Worm (Caenorhabditis elegans): Measurements from ENCODE around the gene K09G1.1.

The K09G1.1 gene

DNA sequence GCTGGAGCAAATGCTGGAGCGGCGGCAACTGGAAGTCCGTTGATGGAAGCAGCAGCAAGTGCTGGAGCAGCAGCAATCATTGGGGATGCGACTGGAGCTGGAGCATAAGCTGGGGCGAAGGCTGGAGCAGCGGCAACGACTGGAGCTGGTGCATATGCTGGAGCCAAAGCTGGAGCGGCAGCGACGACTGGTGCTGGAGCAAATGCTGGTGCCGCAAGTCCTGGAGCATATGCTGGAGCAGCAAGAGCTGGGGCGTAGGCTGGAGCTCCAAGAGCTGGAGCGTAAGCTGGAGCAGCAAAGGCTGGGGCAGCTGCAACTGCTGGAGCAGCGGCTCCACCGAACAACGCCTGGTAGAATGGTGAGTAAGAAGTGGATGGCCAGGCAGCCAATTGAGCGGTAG lies 35.1 kb downstream of the K09G1.1 start:
- no peak for TF ChIP-seq nhr-2 (tag; optimal IDR thresholded peaks at IDR 0.05)

DNA sequence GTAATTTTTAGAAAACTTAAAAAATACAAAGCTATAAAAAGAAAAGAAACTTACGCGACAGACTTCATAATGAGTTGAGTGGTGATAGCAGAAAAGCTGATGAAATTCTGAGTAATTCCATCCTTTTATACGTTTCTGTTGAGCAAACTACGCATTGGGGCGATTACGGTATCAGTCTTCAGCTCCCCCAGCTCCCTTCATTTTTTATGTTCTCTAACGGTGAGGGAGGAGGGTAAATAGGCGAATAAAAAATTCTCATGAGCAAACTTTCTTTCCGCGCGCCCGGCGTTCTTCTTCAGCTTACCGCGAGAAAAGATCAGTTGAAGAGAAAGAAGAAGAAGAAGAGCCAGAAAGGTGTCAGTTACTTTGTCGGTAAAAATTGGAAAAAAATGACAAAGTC lies 35.6 kb downstream of the K09G1.1 start, which contains the start of gene idpc-7:
Gene idpc-7, minus strand, starts transcription at position 101 of the 400 bp plus-strand sequence.
- TF ChIP-seq mab-5 (tag; optimal IDR thresholded peaks at IDR 0.05) (no peak), ham-2 (GFP tag; optimal IDR thresholded peaks at IDR 0.05) (no peak), M03D4.4 (tag; optimal IDR thresholded peaks at IDR 0.05) (no peak), nhr-12 (tag; optimal IDR thresholded peaks at IDR 0.05) (no peak), snpc-4 (tag; optimal IDR thresholded peaks at IDR 0.05) (no peak), lsy-2 (tag; optimal IDR thresholded peaks at IDR 0.05) (no peak), flh-1 (GFP tag; optimal IDR thresholded peaks at IDR 0.05) (no peak), blmp-1 (tag; optimal IDR thresholded peaks at IDR 0.05) (no peak), bed-3 (GFP tag; optimal IDR thresholded peaks at IDR 0.05) (no peak), lin-13 (tag; optimal IDR thresholded peaks at IDR 0.05) (no peak), ceh-43 (GFP tag; optimal IDR thresholded peaks at IDR 0.05) (no peak), unc-62 (GFP tag; optimal IDR thresholded peaks at IDR 0.05) (no peak), tbx-8 (GFP tag; optimal IDR thresholded peaks at IDR 0.05) (no peak)

ce11 chrV:9619850-9620249 lies 36.5 kb downstream of the K09G1.1 start, which contains the start of gene idpc-6:
TSS of gene idpc-6 (plus strand) at chrV:9620150.
- no peak for TF ChIP-seq M03D4.4 (tag; optimal IDR thresholded peaks at IDR 0.05)
- no peak for TF ChIP-seq ces-1 (GFP tag; optimal IDR thresholded peaks at IDR 0.05)
- TF ChIP-seq nhr-12 (tag; optimal IDR thresholded peaks at IDR 0.05) = no peak
- TF ChIP-seq bed-3 (GFP tag; optimal IDR thresholded peaks at IDR 0.05) = no peak
- no peak for TF ChIP-seq elt-3 (tag; optimal IDR thresholded peaks at IDR 0.05)
- TF ChIP-seq pha-4 (tag; optimal IDR thresholded peaks at IDR 0.05) = no peak
- no peak for TF ChIP-seq lin-13 (tag; optimal IDR thresholded peaks at IDR 0.05)
- no peak for TF ChIP-seq elt-1 (tag; optimal IDR thresholded peaks at IDR 0.05; ENCODE audit: borderline replicate concordance, insufficient read depth)
- no peak for TF ChIP-seq hlh-1 (tag; optimal IDR thresholded peaks at IDR 0.05)

- no peak for TF ChIP-seq lin-13 (tag; optimal IDR thresholded peaks at IDR 0.05)
- TF ChIP-seq hlh-1 (tag; optimal IDR thresholded peaks at IDR 0.05) = no peak
- TF ChIP-seq mep-1 (tag; optimal IDR thresholded peaks at IDR 0.05) = no peak
- TF ChIP-seq sptf-1 (tag; optimal IDR thresholded peaks at IDR 0.05) = no peak
- TF ChIP-seq nhr-2 (tag; optimal IDR thresholded peaks at IDR 0.05) = no peak
- TF ChIP-seq ceh-83 (GFP tag; optimal IDR thresholded peaks at IDR 0.05) = peak; percentile 0
Observed at ce11 chrV:9620417-9620816, 37.1 kb downstream of the K09G1.1 start.

- no peak for TF ChIP-seq ztf-11 (tag; optimal IDR thresholded peaks at IDR 0.05)
- no peak for TF ChIP-seq ham-2 (GFP tag; optimal IDR thresholded peaks at IDR 0.05)
- no peak for TF ChIP-seq drap-1 (GFP tag; optimal IDR thresholded peaks at IDR 0.05)
- TF ChIP-seq mab-5 (tag; optimal IDR thresholded peaks at IDR 0.05) = no peak
- no peak for TF ChIP-seq flh-1 (GFP tag; optimal IDR thresholded peaks at IDR 0.05)
- TF ChIP-seq nhr-12 (tag; optimal IDR thresholded peaks at IDR 0.05) = no peak
- no peak for TF ChIP-seq nhr-2 (tag; optimal IDR thresholded peaks at IDR 0.05)
- TF ChIP-seq bed-3 (GFP tag; optimal IDR thresholded peaks at IDR 0.05) = no peak
- TF ChIP-seq mls-2 (tag; optimal IDR thresholded peaks at IDR 0.05) = no peak
- no peak for TF ChIP-seq ceh-39 (tag; optimal IDR thresholded peaks at IDR 0.05)
Observed at ce11 chrV:9621437-9621836, 38.1 kb downstream of the K09G1.1 start.

DNA sequence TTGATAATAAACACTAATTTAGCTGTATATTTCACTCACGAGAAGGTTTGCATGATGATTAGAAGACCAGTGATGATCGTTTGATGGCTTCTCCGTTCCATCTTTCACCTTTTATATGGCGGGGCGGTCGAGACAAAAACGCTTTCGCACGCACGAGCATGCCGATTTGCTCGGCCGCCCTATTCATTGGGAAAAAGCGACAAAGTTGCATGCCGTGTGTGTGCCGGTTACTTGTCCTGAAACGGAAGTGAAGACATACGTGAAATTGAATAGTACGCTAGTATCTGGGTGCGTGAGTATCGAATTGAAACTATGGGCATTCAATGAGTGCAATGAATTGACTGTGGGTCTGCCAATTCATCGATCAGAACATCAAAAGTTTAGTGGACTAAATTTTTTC lies 39.5 kb downstream of the K09G1.1 start, which contains the start of gene idpc-5:
Gene idpc-5, minus strand, starts transcription at position 101 of the 400 bp plus-strand sequence.
- TF ChIP-seq M03D4.4 (tag; optimal IDR thresholded peaks at IDR 0.05) (no peak), ceh-39 (tag; optimal IDR thresholded peaks at IDR 0.05) (no peak), nhr-12 (tag; optimal IDR thresholded peaks at IDR 0.05) (no peak), nhr-28 (tag; optimal IDR thresholded peaks at IDR 0.05) (no peak), nhr-2 (tag; optimal IDR thresholded peaks at IDR 0.05) (no peak), nhr-76 (tag; optimal IDR thresholded peaks at IDR 0.05) (no peak), flh-1 (GFP tag; optimal IDR thresholded peaks at IDR 0.05) (no peak), unc-39 (tag; optimal IDR thresholded peaks at IDR 0.05) (no peak), unc-120 (tag; optimal IDR thresholded peaks at IDR 0.05; ENCODE audit: poor library complexity, severe bottlenecking) (no peak), lin-13 (tag; optimal IDR thresholded peaks at IDR 0.05) (no peak), ces-1 (GFP tag; optimal IDR thresholded peaks at IDR 0.05) (no peak), blmp-1 (tag; optimal IDR thresholded peaks at IDR 0.05) (no peak)
